Worm (Caenorhabditis elegans): Measurements from ENCODE around the gene tag-343.

- TF ChIP-seq dmd-4 (tag; optimal IDR thresholded peaks at IDR 0.05; ENCODE audit: borderline replicate concordance) (no peak), pha-4 (tag; optimal IDR thresholded peaks at IDR 0.05) (no peak)
These were observed at the start of gene tag-343 for ce11 chrX:16674632-16675031.
